Fruit fly (Drosophila melanogaster): Measurements from ENCODE around the gene Elovl7.
A peak's percentile ranks its signal among the peaks of the same experiment; 100 is the strongest.

The Elovl7 gene

DNA sequence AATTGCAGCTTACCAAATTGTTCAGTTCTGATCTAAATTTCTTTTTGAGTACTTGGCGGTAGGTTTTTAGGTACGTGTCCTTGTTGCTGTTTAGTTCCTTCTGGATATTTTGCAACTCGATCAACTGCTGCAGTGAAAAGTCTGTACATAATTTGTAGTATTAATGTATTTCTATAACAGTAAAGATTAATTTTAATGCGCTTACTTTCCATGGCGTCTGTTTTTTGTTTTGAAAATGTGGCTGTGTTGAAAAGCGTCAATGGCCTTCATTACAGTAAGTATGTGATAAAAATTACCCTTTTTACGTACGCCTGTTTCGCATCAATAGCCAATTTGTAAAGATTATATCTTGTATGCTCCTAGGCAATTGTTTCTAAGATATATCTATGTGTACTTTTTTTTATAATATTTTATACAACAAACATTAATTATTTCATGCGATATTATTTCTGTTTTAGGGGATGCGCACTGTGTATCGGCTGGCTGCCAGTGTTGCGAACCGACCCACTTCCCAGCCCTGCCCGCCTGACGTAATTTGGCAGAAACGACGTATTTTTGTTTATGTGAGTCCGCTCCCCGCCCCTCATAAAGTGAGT is 5.5 kb upstream of the Elovl7 start, which contains the start of the genes Kmn2 and CG2698 (continued):
- TF ChIP-seq Awh (GFP tag; IDR thresholded peaks at IDR 0.05) = peak; percentile 97
- TF ChIP-seq caup (GFP tag; optimal IDR thresholded peaks at IDR 0.05; ENCODE audit: severe bottlenecking) = peak; percentile 96
- TF ChIP-seq dmrt11E (tag; optimal IDR thresholded peaks at IDR 0.05) = peak; percentile 94
- peak; percentile 97 for TF ChIP-seq CG12659 (GFP tag; optimal IDR thresholded peaks at IDR 0.05)
- TF ChIP-seq BtbVII (GFP tag; optimal IDR thresholded peaks at IDR 0.05) = peak; percentile 92
- TF ChIP-seq trh (GFP tag; optimal IDR thresholded peaks at IDR 0.05) = peak; percentile 91
- TF ChIP-seq Lim3 (GFP tag; IDR thresholded peaks at IDR 0.05) = peak; percentile 96
- TF ChIP-seq pfk (GFP tag; optimal IDR thresholded peaks at IDR 0.05) = no peak
- peak; percentile 66 for TF ChIP-seq Camta (GFP tag; optimal IDR thresholded peaks at IDR 0.05)
- TF ChIP-seq CG15269 (tag; optimal IDR thresholded peaks at IDR 0.05) = peak; percentile 96
- peak; percentile 98 for TF ChIP-seq E2f1 (GFP tag; IDR thresholded peaks at IDR 0.05)
- peak; percentile 88 for TF ChIP-seq CG6765 (GFP tag; optimal IDR thresholded peaks at IDR 0.05)
- TF ChIP-seq CG33557 (GFP tag; optimal IDR thresholded peaks at IDR 0.05) = peak; percentile 91
- no peak for TF ChIP-seq luna (GFP tag; optimal IDR thresholded peaks at IDR 0.05)
- peak; percentile 78 for TF ChIP-seq gro (GFP tag; optimal IDR thresholded peaks at IDR 0.05)
- TF ChIP-seq ems (GFP tag; optimal IDR thresholded peaks at IDR 0.05) = peak; percentile 84
- peak; percentile 97 for TF ChIP-seq CG11456 (GFP tag; IDR thresholded peaks at IDR 0.05)
- peak; percentile 93 for TF ChIP-seq Fer2 (tag; optimal IDR thresholded peaks at IDR 0.05)
- peak; percentile 95 for TF ChIP-seq fd3F (GFP tag; optimal IDR thresholded peaks at IDR 0.05)
- TF ChIP-seq CG12071 (GFP tag; optimal IDR thresholded peaks at IDR 0.05) = peak; percentile 88
- peak; percentile 96 for TF ChIP-seq Gsc (GFP tag; IDR thresholded peaks at IDR 0.05)
- TF ChIP-seq ind (GFP tag; optimal IDR thresholded peaks at IDR 0.05) = peak; percentile 97
- peak; percentile 96 for TF ChIP-seq tin (GFP tag; optimal IDR thresholded peaks at IDR 0.05)
- peak; percentile 88 for TF ChIP-seq nerfin-1 (tag; optimal IDR thresholded peaks at IDR 0.05)
- peak; percentile 97 for TF ChIP-seq Mrtf (GFP tag; IDR thresholded peaks at IDR 0.05)
- TF ChIP-seq CG10321 (GFP tag; IDR thresholded peaks at IDR 0.05) = peak; percentile 83
- TF ChIP-seq h (optimal IDR thresholded peaks at IDR 0.05) = no peak
- TF ChIP-seq H15 (GFP tag; IDR thresholded peaks at IDR 0.05) = peak; percentile 97
- peak in 1 of 2 experiments; percentile 72 for TF ChIP-seq insv (GFP tag; optimal IDR thresholded peaks at IDR 0.05)
- TF ChIP-seq dimm (GFP tag; IDR thresholded peaks at IDR 0.05) = peak; percentile 95
- no peak for TF ChIP-seq Jarid2 (GFP tag; optimal IDR thresholded peaks at IDR 0.05)
- peak; percentile 94 for TF ChIP-seq CG12942 (GFP tag; optimal IDR thresholded peaks at IDR 0.05)
- TF ChIP-seq wek (GFP tag; optimal IDR thresholded peaks at IDR 0.05) = peak; percentile 44
- TF ChIP-seq CG5180 (GFP tag; optimal IDR thresholded peaks at IDR 0.05) = peak; percentile 78
- TF ChIP-seq dmrt99B (tag; optimal IDR thresholded peaks at IDR 0.05) = peak; percentile 95
- peak; percentile 96 for TF ChIP-seq lilli (GFP tag; optimal IDR thresholded peaks at IDR 0.05)
- peak; percentile 84 for TF ChIP-seq Spps (tag; optimal IDR thresholded peaks at IDR 0.05)
- TF ChIP-seq Antp (GFP tag; optimal IDR thresholded peaks at IDR 0.05) = peak; percentile 71
- TF ChIP-seq CG8388 (GFP tag; optimal IDR thresholded peaks at IDR 0.05) = peak; percentile 94
- TF ChIP-seq nom (GFP tag; optimal IDR thresholded peaks at IDR 0.05) = peak; percentile 90
- TF ChIP-seq knrl (GFP tag; IDR thresholded peaks at IDR 0.05; ENCODE audit: partially characterized antibody) = peak; percentile 55; the same call in 2 of the 3 replicates
- TF ChIP-seq bbx (GFP tag; IDR thresholded peaks at IDR 0.05; ENCODE audit: partially characterized antibody) = peak; percentile 48; the same call in 1 of the 2 replicates
- TF ChIP-seq Blimp-1 (GFP tag; optimal IDR thresholded peaks at IDR 0.05) = peak; percentile 92
- peak; percentile 57 for TF ChIP-seq CG1603 (tag; optimal IDR thresholded peaks at IDR 0.05)
- TF ChIP-seq CG11560 (tag; IDR thresholded peaks at IDR 0.05) = peak; percentile 92
- peak; percentile 94 for TF ChIP-seq HHEX (GFP tag; optimal IDR thresholded peaks at IDR 0.05)
- peak; percentile 88 for TF ChIP-seq toy (GFP tag; IDR thresholded peaks at IDR 0.05)
- peak; percentile 90; the same call in 1 of the 2 replicates for TF ChIP-seq GATAe (GFP tag; conservative IDR thresholded peaks at IDR 0.05)
- peak; percentile 97 for TF ChIP-seq CG4730 (GFP tag; IDR thresholded peaks at IDR 0.05)

Data from whole organism, embryonic.